Fruit fly (Drosophila melanogaster) whole organism, wandering third instar larva: ENCODE measurements around the gene CG5255.
A peak's percentile ranks its signal among the peaks of the same experiment; 100 is the strongest.

ENCODE experiments used
- CG32264 ChIP-seq: fragments of 200-800 bp; sonication (Bioruptor generic); optimal IDR thresholded peaks from 2 replicates; lab custom pipeline; 2016; ENCODE audit warnings: missing biosample characterization, missing genetic modification characterization
- CG9705 ChIP-seq: fragments of 200-800 bp; sonication (Bioruptor generic); optimal IDR thresholded peaks from 2 replicates; lab custom pipeline; 2018; ENCODE audit warnings: missing biosample characterization, mild to moderate bottlenecking, missing genetic modification characterization
- CrebA ChIP-seq: fragments of 200-800 bp; sonication (Bioruptor generic); optimal IDR thresholded peaks from 2 replicates; lab custom pipeline; 2016; ENCODE audit warnings: missing biosample characterization, mild to moderate bottlenecking, missing genetic modification characterization, borderline replicate concordance
- Dif ChIP-seq: fragments of 200-275, 200-300 bp; sonication (Bioruptor generic); optimal IDR thresholded peaks from 2 replicates; lab custom pipeline; 2018; ENCODE audit warnings: missing biosample characterization, missing genetic modification characterization; ENCODE audit not compliant: partially characterized antibody
- GATAd ChIP-seq: sonication (Bioruptor generic); optimal IDR thresholded peaks from 2 replicates; lab custom pipeline; 2016; ENCODE audit warnings: missing biosample characterization, missing genetic modification characterization
- HLH106 ChIP-seq: fragments of 200-800 bp; optimal IDR thresholded peaks from 3 replicates; lab custom pipeline; 2019; ENCODE audit warnings: missing biosample characterization, mild to moderate bottlenecking, missing genetic modification characterization, moderate library complexity
- Hr78 ChIP-seq: fragments of >200 bp; optimal IDR thresholded peaks from 2 replicates; lab custom pipeline; 2017; ENCODE audit warnings: missing biosample characterization, missing genetic modification characterization
- Hr83 ChIP-seq: fragments of 200-300 bp; sonication (Bioruptor generic); optimal IDR thresholded peaks from 2 replicates; lab custom pipeline; 2016; ENCODE audit warnings: missing biosample characterization, mild to moderate bottlenecking, missing genetic modification characterization, moderate library complexity; ENCODE audit not compliant: poor library complexity, severe bottlenecking
- Jra ChIP-seq: sonication (Bioruptor generic); optimal IDR thresholded peaks from 2 replicates; lab custom pipeline; 2016; ENCODE audit warnings: missing biosample characterization, missing genetic modification characterization
- Mio ChIP-seq: sonication (Bioruptor generic); optimal IDR thresholded peaks from 2 replicates; lab custom pipeline; 2016; ENCODE audit warnings: missing biosample characterization, missing genetic modification characterization
- OdsH ChIP-seq: fragments of 200-800 bp; sonication (Bioruptor generic); optimal IDR thresholded peaks from 2 replicates; lab custom pipeline; 2016; ENCODE audit warnings: missing biosample characterization, mild to moderate bottlenecking, missing genetic modification characterization
- Rel ChIP-seq, 2 experiments: fragments of 200-800 bp; sonication (Bioruptor generic) in 1 of 2; optimal IDR thresholded peaks; 2 replicates in 1 of 2; 3 replicates in 1 of 2; lab custom pipeline; 2016 to 2019; ENCODE audit warnings: mild to moderate bottlenecking in 2 of 2, missing biosample characterization in 2 of 2, missing genetic modification characterization in 2 of 2, moderate library complexity in 1 of 2
- Sp1 ChIP-seq: fragments of 200-800 bp; sonication (Bioruptor generic); optimal IDR thresholded peaks from 3 replicates; lab custom pipeline; 2019; ENCODE audit warnings: missing biosample characterization, mild to moderate bottlenecking, missing genetic modification characterization, moderate library complexity
- br ChIP-seq: fragments of 200-800 bp; sonication (Bioruptor generic); optimal IDR thresholded peaks from 2 replicates; lab custom pipeline; 2016; ENCODE audit warnings: missing biosample characterization, missing genetic modification characterization
- brk ChIP-seq: fragments of 200-800 bp; sonication (Bioruptor generic); optimal IDR thresholded peaks from 2 replicates; lab custom pipeline; 2016; ENCODE audit warnings: missing biosample characterization, mild to moderate bottlenecking, missing genetic modification characterization
- dl ChIP-seq, 2 experiments: fragments of 175-275, 200-275 bp in 1 of 2; fragments of 200-275 bp in 1 of 2; sonication (Bioruptor generic); optimal IDR thresholded peaks; lab custom pipeline; 2018; ENCODE audit warnings: mild to moderate bottlenecking in 2 of 2, missing biosample characterization in 2 of 2, missing genetic modification characterization in 2 of 2, moderate library complexity in 2 of 2; ENCODE audit not compliant: partially characterized antibody in 2 of 2, insufficient read depth in 1 of 2
- dmrt93B ChIP-seq: fragments of 200-800 bp; sonication (Bioruptor generic); optimal IDR thresholded peaks from 2 replicates; lab custom pipeline; 2018; ENCODE audit warnings: missing biosample characterization, mild to moderate bottlenecking, missing genetic modification characterization
- dsf ChIP-seq: sonication (Bioruptor generic); optimal IDR thresholded peaks from 2 replicates; lab custom pipeline; 2016; ENCODE audit warnings: missing biosample characterization, missing genetic modification characterization, borderline replicate concordance
- ey ChIP-seq: fragments of 200-800 bp; sonication (Bioruptor generic); optimal IDR thresholded peaks from 2 replicates; lab custom pipeline; 2016; ENCODE audit warnings: missing biosample characterization, missing genetic modification characterization
- foxo ChIP-seq, 2 experiments: fragments of 200-800 bp; sonication (Bioruptor generic); optimal IDR thresholded peaks; 2 replicates in 1 of 2; 3 replicates in 1 of 2; lab custom pipeline; 2016 to 2017; ENCODE audit warnings: missing biosample characterization in 2 of 2, missing genetic modification characterization in 2 of 2
- fru ChIP-seq: fragments of 200-800 bp; sonication (Bioruptor generic); optimal IDR thresholded peaks from 3 replicates; lab custom pipeline; 2016; ENCODE audit warnings: missing biosample characterization, mild to moderate bottlenecking, missing genetic modification characterization
- h ChIP-seq: fragments of 200-800 bp; sonication (Bioruptor generic); optimal IDR thresholded peaks from 3 replicates; lab custom pipeline; 2016; ENCODE audit warnings: missing biosample characterization, mild to moderate bottlenecking, missing genetic modification characterization
- lola ChIP-seq: fragments of >200 bp; optimal IDR thresholded peaks from 2 replicates; lab custom pipeline; 2017; ENCODE audit warnings: missing biosample characterization, missing genetic modification characterization
- pan ChIP-seq: fragments of >200 bp; optimal IDR thresholded peaks from 2 replicates; lab custom pipeline; 2017
- psq ChIP-seq: fragments of 200-800 bp; sonication (Bioruptor generic); optimal IDR thresholded peaks from 3 replicates; lab custom pipeline; 2017; ENCODE audit warnings: missing biosample characterization, mild to moderate bottlenecking, missing genetic modification characterization, moderate library complexity
- rgr ChIP-seq: fragments of 200-800 bp; sonication (Bioruptor generic); optimal IDR thresholded peaks from 3 replicates; lab custom pipeline; 2016; ENCODE audit warnings: missing biosample characterization, mild to moderate bottlenecking, missing genetic modification characterization
- sage ChIP-seq: fragments of 200-800 bp; sonication (Bioruptor generic); optimal IDR thresholded peaks from 2 replicates; lab custom pipeline; 2016; ENCODE audit warnings: missing biosample characterization, mild to moderate bottlenecking, missing genetic modification characterization
- sv ChIP-seq: fragments of 200-800 bp; sonication (Bioruptor generic); optimal IDR thresholded peaks from 3 replicates; lab custom pipeline; 2016; ENCODE audit warnings: missing biosample characterization, missing genetic modification characterization
- tai ChIP-seq: sonication (Bioruptor generic); optimal IDR thresholded peaks from 2 replicates; lab custom pipeline; 2016; ENCODE audit warnings: missing biosample characterization, missing genetic modification characterization
- woc ChIP-seq: sonication (Bioruptor generic); optimal IDR thresholded peaks from 2 replicates; lab custom pipeline; 2016; ENCODE audit warnings: missing biosample characterization, mild to moderate bottlenecking, missing genetic modification characterization

CG5255 gene

dm6 chr3R:17118917-17119378 is 18.7 kb upstream of the CG5255 start:
- TF ChIP-seq br (GFP tag; lab: Kevin White, UChicago) (peak; percentile 12), brk (peak; percentile 38), CG32264 (peak; percentile 15), Dif (GFP tag; lab: Kevin White, UChicago) (peak; percentile 59), Mio (no peak), CG9705 (GFP tag; lab: Kevin White, UChicago) (no peak), Hr78 (GFP tag; lab: Kevin White, UChicago) (no peak), lola (GFP tag; lab: Kevin White, UChicago) (peak; percentile 45), sv (GFP tag; lab: Kevin White, UChicago) (no peak), dl (GFP tag; optimal IDR thresholded peaks at IDR 0.05; lab: Kevin White, UChicago; ENCODE audit: insufficient read depth in 1 of 2, partially characterized antibody in 2 of 2) (peak; percentile 29 to 60), OdsH (GFP tag; lab: Kevin White, UChicago) (no peak), rgr (GFP tag; lab: Kevin White, UChicago) (no peak), CrebA (GFP tag; lab: Kevin White, UChicago) (peak; percentile 74), Rel (GFP tag; optimal IDR thresholded peaks at IDR 0.05; lab: Kevin White, UChicago) (no peak), Rel (tag; optimal IDR thresholded peaks at IDR 0.05; lab: Kevin White, UChicago) (peak; percentile 22), Hr83 (peak; percentile 45), pan (lab: Kevin White, UChicago) (no peak), sage (GFP tag; lab: Kevin White, UChicago) (peak; percentile 73), fru (GFP tag; lab: Kevin White, UChicago) (no peak), Sp1 (GFP tag; lab: Kevin White, UChicago) (peak; percentile 39), foxo (GFP tag; optimal IDR thresholded peaks at IDR 0.05; lab: Kevin White, UChicago) (peak in 1 of 2 experiments; percentile 32), HLH106 (tag; lab: Kevin White, UChicago) (no peak)

DNA sequence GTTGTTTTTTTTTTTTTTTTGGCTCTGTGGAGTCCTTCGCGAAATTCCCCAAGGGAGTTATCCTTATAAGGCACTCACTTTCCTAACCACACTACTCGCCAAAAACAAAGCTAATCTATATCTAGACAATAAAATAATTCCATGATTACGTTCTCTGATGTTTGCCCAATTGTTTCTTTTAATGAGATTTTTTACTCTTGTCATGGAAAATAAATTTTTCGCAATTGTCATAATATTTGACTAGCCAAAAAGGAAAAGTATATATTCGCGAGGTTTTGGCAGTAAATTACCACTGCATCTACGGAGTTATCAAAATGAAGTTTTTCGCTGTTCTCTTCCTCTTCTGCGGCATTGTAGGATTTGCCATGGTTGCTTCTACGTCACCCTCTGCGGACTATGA is 17.5 kb upstream of the CG5255 start, which contains the start of gene CG34278:
CG34278 (plus strand) TSS at position 301 of the 400 bp plus-strand sequence.
- TF ChIP-seq GATAd (GFP tag; lab: Kevin White, UChicago) = no peak
- TF ChIP-seq Jra (GFP tag; lab: Kevin White, UChicago) = no peak
- no peak for TF ChIP-seq fru (GFP tag; lab: Kevin White, UChicago)
- no peak for TF ChIP-seq brk
- TF ChIP-seq Hr78 (GFP tag; lab: Kevin White, UChicago) = no peak
- no peak for TF ChIP-seq Sp1 (GFP tag; lab: Kevin White, UChicago)
- TF ChIP-seq sv (GFP tag; lab: Kevin White, UChicago) = no peak
- no peak for TF ChIP-seq tai (GFP tag; lab: Kevin White, UChicago)
- no peak for TF ChIP-seq Rel (GFP tag; optimal IDR thresholded peaks at IDR 0.05; lab: Kevin White, UChicago)
- TF ChIP-seq Rel (tag; optimal IDR thresholded peaks at IDR 0.05; lab: Kevin White, UChicago) = no peak
- TF ChIP-seq Hr83 = no peak
- no peak for TF ChIP-seq dmrt93B (GFP tag; lab: Kevin White, UChicago)
- TF ChIP-seq CG9705 (GFP tag; lab: Kevin White, UChicago) = no peak
- TF ChIP-seq, all 38 proteins: peak for 0

DNA sequence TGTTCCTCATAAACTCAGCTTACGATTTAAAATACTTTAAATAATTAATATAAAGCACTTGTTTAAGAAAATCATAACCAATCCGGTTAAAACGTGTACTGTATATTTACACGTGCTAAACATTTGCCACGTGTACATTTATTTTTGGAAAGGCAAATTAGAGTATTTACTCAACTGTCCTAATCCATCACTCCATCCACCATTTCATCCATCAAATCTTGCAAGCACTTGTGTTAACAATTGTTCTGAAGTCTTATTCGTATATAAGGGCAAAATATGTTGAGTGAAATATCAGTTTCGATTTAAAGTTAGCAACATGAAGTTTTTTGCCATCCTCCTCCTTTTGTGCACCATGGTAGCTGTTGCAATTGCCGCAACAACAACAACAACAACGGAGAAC is 16.4 kb upstream of the CG5255 start, which contains the start of gene CG42779:
CG42779 (plus strand) TSS at position 301 of the 400 bp plus-strand sequence.
- TF ChIP-seq dsf (GFP tag; lab: Kevin White, UChicago) (no peak), woc (GFP tag; lab: Kevin White, UChicago) (no peak), pan (lab: Kevin White, UChicago) (no peak), HLH106 (tag; lab: Kevin White, UChicago) (no peak)

dm6 chr3R:17122796-17123504 is 14.7 kb upstream of the CG5255 start:
- peak; percentile 86 for TF ChIP-seq HLH106 (tag; lab: Kevin White, UChicago)
- TF ChIP-seq Sp1 (GFP tag; lab: Kevin White, UChicago) = peak; percentile 80
- no peak for TF ChIP-seq GATAd (GFP tag; lab: Kevin White, UChicago)
- TF ChIP-seq Rel (GFP tag; optimal IDR thresholded peaks at IDR 0.05; lab: Kevin White, UChicago) = no peak
- peak; percentile 24 for TF ChIP-seq Rel (tag; optimal IDR thresholded peaks at IDR 0.05; lab: Kevin White, UChicago)
- peak; percentile 27 for TF ChIP-seq ey
- peak; percentile 60 for TF ChIP-seq psq (GFP tag; lab: Kevin White, UChicago)
- TF ChIP-seq br (GFP tag; lab: Kevin White, UChicago) = no peak
- peak; percentile 61 for TF ChIP-seq OdsH (GFP tag; lab: Kevin White, UChicago)
- TF ChIP-seq h (GFP tag; lab: Kevin White, UChicago) = peak; percentile 26
- TF ChIP-seq dmrt93B (GFP tag; lab: Kevin White, UChicago) = peak; percentile 40
- no peak for TF ChIP-seq sv (GFP tag; lab: Kevin White, UChicago)
- TF ChIP-seq fru (GFP tag; lab: Kevin White, UChicago) = peak; percentile 61
- peak in 1 of 2 experiments; percentile 78 for TF ChIP-seq foxo (GFP tag; optimal IDR thresholded peaks at IDR 0.05; lab: Kevin White, UChicago)
- TF ChIP-seq rgr (GFP tag; lab: Kevin White, UChicago) = peak; percentile 53
